Comparison of ENCODE assay signal across 1 fruit fly cellular context in genomic region chr3R:18301569-18301968, dm6.
TF ChIP-seq lines count a peak whose summit lies in the region.

Gene Polr1E (minus strand): TSS chr3R:18301728.

TF ChIP-seq in whole organism, embryonic, 481 proteins besides CTCF, POLR2A, EP300 and RAD21 (continued from another document):
- TF ChIP-seq CG4282 (GFP tag; optimal IDR thresholded peaks at IDR 0.05; lab: Kevin White, UChicago), result no peak
- no peak for TF ChIP-seq CG5245 (GFP tag; optimal IDR thresholded peaks at IDR 0.05; lab: Kevin White, UChicago)
- TF ChIP-seq CG8388 (GFP tag; optimal IDR thresholded peaks at IDR 0.05; lab: Kevin White, UChicago), result no peak
- no peak for TF ChIP-seq repo (GFP tag; optimal IDR thresholded peaks at IDR 0.05; lab: Kevin White, UChicago)
- TF ChIP-seq Xbp1 (GFP tag; optimal IDR thresholded peaks at IDR 0.05; lab: Kevin White, UChicago), result peak; percentile 24
- no peak for TF ChIP-seq kay (GFP tag; optimal IDR thresholded peaks at IDR 0.05; lab: Kevin White, UChicago)
- TF ChIP-seq lbe (GFP tag; optimal IDR thresholded peaks at IDR 0.05; lab: Kevin White, UChicago), result no peak
- no peak for TF ChIP-seq gsb (GFP tag; IDR thresholded peaks at IDR 0.05; lab: Robert Waterston, UW)
- TF ChIP-seq CG6683 (GFP tag; optimal IDR thresholded peaks at IDR 0.05; lab: Kevin White, UChicago), result no peak
- TF ChIP-seq ac (GFP tag; optimal IDR thresholded peaks at IDR 0.05; lab: Kevin White, UChicago), result no peak
- TF ChIP-seq CG10321 (GFP tag; IDR thresholded peaks at IDR 0.05; lab: Robert Waterston, UW), result no peak
- TF ChIP-seq usp (GFP tag; optimal IDR thresholded peaks at IDR 0.05; lab: Kevin White, UChicago), result no peak
- no peak for TF ChIP-seq salm (tag; optimal IDR thresholded peaks at IDR 0.05; lab: Kevin White, UChicago)
- no peak for TF ChIP-seq GATAe (GFP tag; conservative IDR thresholded peaks at IDR 0.05; lab: Robert Waterston, UW)
- TF ChIP-seq amos (GFP tag; IDR thresholded peaks at IDR 0.05; lab: Robert Waterston, UW; ENCODE audit: partially characterized antibody), result peak; percentile 64
- no peak for TF ChIP-seq CG11247 (GFP tag; IDR thresholded peaks at IDR 0.05; lab: Robert Waterston, UW)
- no peak for TF ChIP-seq cato (GFP tag; optimal IDR thresholded peaks at IDR 0.05; lab: Kevin White, UChicago; ENCODE audit: borderline replicate concordance)
- TF ChIP-seq CoRest (tag; optimal IDR thresholded peaks at IDR 0.05; lab: Kevin White, UChicago), result peak; percentile 60
- TF ChIP-seq Vsx1 (GFP tag; optimal IDR thresholded peaks at IDR 0.05; lab: Kevin White, UChicago), result no peak
- no peak for TF ChIP-seq otp (GFP tag; IDR thresholded peaks at IDR 0.05; lab: Robert Waterston, UW)
- TF ChIP-seq danr (GFP tag; IDR thresholded peaks at IDR 0.05; lab: Robert Waterston, UW), result no peak
- no peak for TF ChIP-seq CG4707 (GFP tag; optimal IDR thresholded peaks at IDR 0.05; lab: Kevin White, UChicago)
- TF ChIP-seq sqz (GFP tag; optimal IDR thresholded peaks at IDR 0.05; lab: Kevin White, UChicago), result no peak
- no peak for TF ChIP-seq CG5953 (GFP tag; IDR thresholded peaks at IDR 0.05; lab: Robert Waterston, UW)
- no peak for TF ChIP-seq slp2 (GFP tag; optimal IDR thresholded peaks at IDR 0.05; lab: Kevin White, UChicago)
- no peak for TF ChIP-seq lov (optimal IDR thresholded peaks at IDR 0.05; lab: Kevin White, UChicago)
- no peak for TF ChIP-seq lov (GFP tag; IDR thresholded peaks at IDR 0.05; lab: Robert Waterston, UW)
- TF ChIP-seq chinmo (GFP tag; IDR thresholded peaks at IDR 0.05; lab: Robert Waterston, UW; ENCODE audit: partially characterized antibody), result no peak
- no peak for TF ChIP-seq Sox102F (GFP tag; optimal IDR thresholded peaks at IDR 0.05; lab: Kevin White, UChicago)
- no peak for TF ChIP-seq jumu (GFP tag; optimal IDR thresholded peaks at IDR 0.05; lab: Kevin White, UChicago)
- TF ChIP-seq Fer1 (GFP tag; optimal IDR thresholded peaks at IDR 0.05; lab: Kevin White, UChicago), result no peak
- TF ChIP-seq gsb-n (tag; optimal IDR thresholded peaks at IDR 0.05; lab: Kevin White, UChicago), result no peak
- TF ChIP-seq CG11696 (GFP tag; IDR thresholded peaks at IDR 0.05; lab: Robert Waterston, UW), result no peak
- TF ChIP-seq lilli (GFP tag; optimal IDR thresholded peaks at IDR 0.05; lab: Kevin White, UChicago), result peak; percentile 11
- TF ChIP-seq CG18262 (tag; optimal IDR thresholded peaks at IDR 0.05; lab: Kevin White, UChicago), result no peak
- TF ChIP-seq nerfin-1 (tag; optimal IDR thresholded peaks at IDR 0.05; lab: Kevin White, UChicago), result no peak
- TF ChIP-seq gro (GFP tag; optimal IDR thresholded peaks at IDR 0.05; lab: Kevin White, UChicago), result peak; percentile 57
- TF ChIP-seq row (GFP tag; IDR thresholded peaks at IDR 0.05; lab: Robert Waterston, UW), result peak; percentile 33; the same call in 1 of the 3 replicates
- no peak for TF ChIP-seq Drgx (GFP tag; IDR thresholded peaks at IDR 0.05; lab: Robert Waterston, UW)
- no peak for TF ChIP-seq her (GFP tag; optimal IDR thresholded peaks at IDR 0.05; lab: Kevin White, UChicago)
- no peak for TF ChIP-seq CG6854 (GFP tag; optimal IDR thresholded peaks at IDR 0.05; lab: Kevin White, UChicago)
- peak; percentile 19 for TF ChIP-seq ems (GFP tag; optimal IDR thresholded peaks at IDR 0.05; lab: Kevin White, UChicago)
- no peak for TF ChIP-seq CG11093 (GFP tag; IDR thresholded peaks at IDR 0.05; lab: Robert Waterston, UW)
- peak; percentile 94 for TF ChIP-seq E2f2 (GFP tag; IDR thresholded peaks at IDR 0.05; lab: Robert Waterston, UW)
- no peak for TF ChIP-seq CG4730 (GFP tag; IDR thresholded peaks at IDR 0.05; lab: Robert Waterston, UW)
- TF ChIP-seq CG9215 (GFP tag; IDR thresholded peaks at IDR 0.05; lab: Robert Waterston, UW), result no peak
- no peak for TF ChIP-seq HHEX (GFP tag; optimal IDR thresholded peaks at IDR 0.05; lab: Kevin White, UChicago)
- TF ChIP-seq lmd (GFP tag; IDR thresholded peaks at IDR 0.05; lab: Robert Waterston, UW), result no peak
- no peak for TF ChIP-seq sens-2 (GFP tag; IDR thresholded peaks at IDR 0.05; lab: Robert Waterston, UW)
- TF ChIP-seq hbn (GFP tag; IDR thresholded peaks at IDR 0.05; lab: Robert Waterston, UW; ENCODE audit: partially characterized antibody), result peak; percentile 57
- TF ChIP-seq Elba2 (GFP tag; optimal IDR thresholded peaks at IDR 0.05; lab: Kevin White, UChicago), result no peak
- peak; percentile 62; the same call in 2 of the 3 replicates for TF ChIP-seq CG14860 (GFP tag; IDR thresholded peaks at IDR 0.05; lab: Robert Waterston, UW; ENCODE audit: partially characterized antibody)
- TF ChIP-seq Mad (GFP tag; optimal IDR thresholded peaks at IDR 0.05; lab: Kevin White, UChicago), result peak; percentile 30
- no peak; the same call in 2 of the 3 replicates for TF ChIP-seq CG6175 (GFP tag; IDR thresholded peaks at IDR 0.05; lab: Robert Waterston, UW)
- no peak for TF ChIP-seq ham (GFP tag; IDR thresholded peaks at IDR 0.05; lab: Robert Waterston, UW)
- TF ChIP-seq HLH54F (GFP tag; optimal IDR thresholded peaks at IDR 0.05; lab: Kevin White, UChicago), result no peak
- TF ChIP-seq CG11560 (tag; IDR thresholded peaks at IDR 0.05; lab: Robert Waterston, UW), result peak; percentile 100
- no peak for TF ChIP-seq az2 (GFP tag; optimal IDR thresholded peaks at IDR 0.05; lab: Kevin White, UChicago)
- TF ChIP-seq CG14014 (GFP tag; IDR thresholded peaks at IDR 0.05; lab: Robert Waterston, UW), result no peak
- no peak for TF ChIP-seq Ssrp (tag; optimal IDR thresholded peaks at IDR 0.05; lab: Kevin White, UChicago)
- no peak for TF ChIP-seq wdn (GFP tag; IDR thresholded peaks at IDR 0.05; lab: Robert Waterston, UW)
- TF ChIP-seq sima (GFP tag; optimal IDR thresholded peaks at IDR 0.05; lab: Kevin White, UChicago), result no peak
- TF ChIP-seq CG9727 (GFP tag; optimal IDR thresholded peaks at IDR 0.05; lab: Kevin White, UChicago), result no peak
- TF ChIP-seq CG13287 (GFP tag; IDR thresholded peaks at IDR 0.05; lab: Robert Waterston, UW; ENCODE audit: partially characterized antibody), result peak; percentile 79
- no peak for TF ChIP-seq CG32767 (GFP tag; IDR thresholded peaks at IDR 0.05; lab: Robert Waterston, UW)
- no peak for TF ChIP-seq ind (GFP tag; optimal IDR thresholded peaks at IDR 0.05; lab: Kevin White, UChicago)
- TF ChIP-seq sd (tag; optimal IDR thresholded peaks at IDR 0.05; lab: Kevin White, UChicago), result no peak
- TF ChIP-seq NK7.1 (GFP tag; optimal IDR thresholded peaks at IDR 0.05; lab: Kevin White, UChicago), result no peak
- no peak for TF ChIP-seq Dip2 (GFP tag; IDR thresholded peaks at IDR 0.05; lab: Robert Waterston, UW)
- no peak for TF ChIP-seq Fer2 (tag; optimal IDR thresholded peaks at IDR 0.05; lab: Kevin White, UChicago)
- TF ChIP-seq oc (tag; optimal IDR thresholded peaks at IDR 0.05; lab: Kevin White, UChicago), result no peak
- TF ChIP-seq bbx (GFP tag; IDR thresholded peaks at IDR 0.05; lab: Robert Waterston, UW; ENCODE audit: partially characterized antibody), result peak; percentile 75
- no peak for TF ChIP-seq CG1647 (GFP tag; optimal IDR thresholded peaks at IDR 0.05; lab: Kevin White, UChicago)
- TF ChIP-seq CG3838 (GFP tag; optimal IDR thresholded peaks at IDR 0.05; lab: Kevin White, UChicago), result no peak
- no peak for TF ChIP-seq cas (GFP tag; IDR thresholded peaks at IDR 0.05; lab: Robert Waterston, UW)
- no peak for TF ChIP-seq Awh (GFP tag; IDR thresholded peaks at IDR 0.05; lab: Robert Waterston, UW)
- TF ChIP-seq D19B (GFP tag; optimal IDR thresholded peaks at IDR 0.05; lab: Kevin White, UChicago), result no peak
- peak; percentile 70 for TF ChIP-seq sens (GFP tag; lab: Kevin White, UChicago)
- no peak for TF ChIP-seq CG17361 (GFP tag; IDR thresholded peaks at IDR 0.05; lab: Robert Waterston, UW)
- no peak for TF ChIP-seq klu (GFP tag; IDR thresholded peaks at IDR 0.05; lab: Robert Waterston, UW)
- TF ChIP-seq ssp (GFP tag; IDR thresholded peaks at IDR 0.05; lab: Robert Waterston, UW), result no peak
- TF ChIP-seq CG10979 (tag; optimal IDR thresholded peaks at IDR 0.05; lab: Kevin White, UChicago), result no peak
- no peak for TF ChIP-seq CG10462 (GFP tag; optimal IDR thresholded peaks at IDR 0.05; lab: Kevin White, UChicago)
- no peak for TF ChIP-seq CG1529 (GFP tag; optimal IDR thresholded peaks at IDR 0.05; lab: Kevin White, UChicago)
TF ChIP-seq in whole organism, embryonic: peak in this region for 84.
